Worm (Caenorhabditis elegans): Measurements from ENCODE around the gene W05B10.3.

ce11 chrV:12696790-12697189 is 35.3 kb upstream of the W05B10.3 start:
- TF ChIP-seq nhr-28 (tag; optimal IDR thresholded peaks at IDR 0.05) (no peak), lin-13 (GFP tag; optimal IDR thresholded peaks at IDR 0.05) (no peak), mdl-1 (tag; optimal IDR thresholded peaks at IDR 0.05) (no peak), aly-2 (tag; optimal IDR thresholded peaks at IDR 0.05) (no peak), lin-39 (tag; optimal IDR thresholded peaks at IDR 0.05) (no peak), lsy-2 (tag; optimal IDR thresholded peaks at IDR 0.05) (no peak), lim-7 (GFP tag; IDR thresholded peaks at IDR 0.05) (no peak), pha-4 (GFP tag; IDR thresholded peaks at IDR 0.05) (no peak), pha-4 (tag; optimal IDR thresholded peaks at IDR 0.05) (no peak), mep-1 (tag; optimal IDR thresholded peaks at IDR 0.05) (no peak), daf-12 (tag; optimal IDR thresholded peaks at IDR 0.05) (no peak)
